Worm (Caenorhabditis elegans): ENCODE measurements around the gene Y57G11C.23.

Gene Y57G11C.23

DNA sequence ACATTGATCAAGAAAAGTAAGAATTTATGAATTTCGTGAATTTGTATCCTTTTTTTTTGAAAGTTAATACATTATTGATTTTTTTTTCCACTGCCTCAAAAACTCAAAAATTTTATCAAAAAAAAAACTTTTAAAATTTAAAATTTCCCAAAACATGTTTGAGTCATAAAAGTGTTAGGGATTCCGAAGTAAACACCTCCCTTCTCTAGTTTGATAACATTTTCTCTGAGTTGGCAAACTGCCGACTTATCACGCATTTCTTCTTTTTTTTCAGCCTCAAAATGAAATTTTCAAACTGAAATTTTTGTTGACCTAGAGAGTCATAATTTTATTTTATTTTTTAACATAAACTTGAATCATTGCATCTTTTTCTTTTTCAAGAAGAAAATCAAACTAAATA lies 29.3 kb upstream of the Y57G11C.23 start:
- TF ChIP-seq elt-2 (tag; optimal IDR thresholded peaks at IDR 0.05) = peak; percentile 25
- no peak for TF ChIP-seq ama-1 (optimal IDR thresholded peaks at IDR 0.05)
- peak; percentile 21 for TF ChIP-seq pqm-1 (tag; optimal IDR thresholded peaks at IDR 0.05)
- no peak for TF ChIP-seq nhr-76 (tag; optimal IDR thresholded peaks at IDR 0.05)
- peak; percentile 9 for TF ChIP-seq pha-4 (tag; optimal IDR thresholded peaks at IDR 0.05)
- TF ChIP-seq ztf-4 (tag; optimal IDR thresholded peaks at IDR 0.05) = no peak
- no peak for TF ChIP-seq aly-2 (tag; optimal IDR thresholded peaks at IDR 0.05)

DNA sequence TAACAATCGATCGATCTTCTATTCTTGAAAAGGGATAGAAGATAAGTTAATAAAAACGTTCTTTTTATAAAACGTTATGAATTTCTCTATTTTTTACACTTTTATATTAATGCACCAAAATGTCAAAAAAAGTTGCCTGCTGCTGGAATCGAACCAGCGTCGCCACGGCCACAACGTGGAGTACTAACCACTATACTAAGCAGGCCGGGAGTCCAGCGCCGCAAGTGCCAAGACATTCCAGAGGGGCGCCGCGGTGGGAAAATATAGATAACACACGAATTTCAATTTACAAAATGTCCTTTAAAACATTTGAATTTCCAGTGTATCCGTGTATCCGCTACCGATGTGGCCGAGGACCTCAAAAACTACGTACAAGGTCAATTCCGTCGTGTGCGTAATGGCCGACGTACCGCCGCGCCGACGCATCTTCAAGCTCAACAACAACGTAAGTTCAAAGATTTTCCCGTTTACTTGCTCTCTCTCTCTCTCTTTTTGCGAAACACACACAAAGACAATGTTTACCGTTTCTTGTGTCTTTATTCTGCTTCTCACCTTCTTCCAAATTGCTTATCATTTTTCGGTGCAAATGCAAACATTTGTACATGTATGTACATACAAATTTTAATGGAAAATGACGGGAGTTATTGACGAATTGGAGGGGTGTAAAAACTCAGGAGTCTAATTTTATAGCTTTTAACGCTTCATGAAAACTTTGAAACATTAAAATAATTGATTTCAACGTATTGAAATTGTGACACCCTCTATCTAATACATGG lies 27.5 kb upstream of the Y57G11C.23 start:
- no peak for TF ChIP-seq fkh-2 (tag; optimal IDR thresholded peaks at IDR 0.05)
- TF ChIP-seq ceh-28 (tag; optimal IDR thresholded peaks at IDR 0.05) = no peak
- TF ChIP-seq hmg-11 (tag; optimal IDR thresholded peaks at IDR 0.05) = peak; percentile 49
- peak; percentile 57 for TF ChIP-seq snpc-4 (tag; optimal IDR thresholded peaks at IDR 0.05)
- TF ChIP-seq lin-15B (tag; optimal IDR thresholded peaks at IDR 0.05) = no peak
- no peak for TF ChIP-seq sea-2 (GFP tag; optimal IDR thresholded peaks at IDR 0.05)
- TF ChIP-seq nhr-67 (tag; optimal IDR thresholded peaks at IDR 0.05) = no peak
- TF ChIP-seq pha-4 (tag; optimal IDR thresholded peaks at IDR 0.05) = peak; percentile 88
- peak; percentile 42 for TF ChIP-seq pqm-1 (tag; optimal IDR thresholded peaks at IDR 0.05)
- no peak for TF ChIP-seq unc-62 (GFP tag; optimal IDR thresholded peaks at IDR 0.05)
- no peak for TF ChIP-seq R02D3.7 (tag; optimal IDR thresholded peaks at IDR 0.05)
- TF ChIP-seq nfya-1 (tag; optimal IDR thresholded peaks at IDR 0.05; ENCODE audit: insufficient read depth) = no peak
- no peak for TF ChIP-seq nhr-43 (tag; optimal IDR thresholded peaks at IDR 0.05; ENCODE audit: poor library complexity, severe bottlenecking)
- TF ChIP-seq aly-2 (tag; optimal IDR thresholded peaks at IDR 0.05) = no peak
- TF ChIP-seq elt-2 (tag; optimal IDR thresholded peaks at IDR 0.05) = peak; percentile 40
- no peak for TF ChIP-seq nhr-25 (tag; optimal IDR thresholded peaks at IDR 0.05)
- no peak for TF ChIP-seq daf-12 (tag; optimal IDR thresholded peaks at IDR 0.05)
- no peak for TF ChIP-seq ceh-16 (tag; optimal IDR thresholded peaks at IDR 0.05)
- no peak for TF ChIP-seq fkh-10 (GFP tag; optimal IDR thresholded peaks at IDR 0.05)
- TF ChIP-seq ama-1 (optimal IDR thresholded peaks at IDR 0.05) = no peak
- no peak for TF ChIP-seq ztf-4 (tag; optimal IDR thresholded peaks at IDR 0.05)
- TF ChIP-seq ceh-9 (tag; optimal IDR thresholded peaks at IDR 0.05) = no peak
- TF ChIP-seq jun-1 (tag; optimal IDR thresholded peaks at IDR 0.05) = no peak
- no peak for TF ChIP-seq ztf-11 (tag; optimal IDR thresholded peaks at IDR 0.05)
- TF ChIP-seq ceh-82 (tag; optimal IDR thresholded peaks at IDR 0.05) = no peak
- TF ChIP-seq lin-39 (tag; optimal IDR thresholded peaks at IDR 0.05) = peak; percentile 32

DNA sequence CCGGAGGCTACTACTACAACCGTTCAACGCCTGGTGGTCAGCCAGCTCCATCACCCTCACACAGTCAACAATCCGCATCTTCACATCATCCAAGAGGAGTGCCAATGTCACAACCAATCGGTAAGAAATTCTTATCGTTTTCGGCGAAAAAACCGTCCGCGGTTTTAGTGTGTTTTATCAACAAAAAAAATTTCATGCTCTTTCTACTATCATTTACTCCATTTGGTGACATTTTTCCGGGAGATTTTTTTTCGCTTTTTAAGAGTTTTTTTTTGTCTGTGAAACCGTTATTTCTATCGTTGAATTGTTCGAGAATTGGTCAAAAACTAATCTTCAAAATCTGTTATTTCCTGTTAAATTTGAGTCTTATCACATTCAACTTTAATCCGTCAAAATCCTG lies 24.0 kb upstream of the Y57G11C.23 start:
- TF ChIP-seq elt-2 (tag; optimal IDR thresholded peaks at IDR 0.05) = peak; percentile 60
- peak; percentile 5 for TF ChIP-seq pqm-1 (tag; optimal IDR thresholded peaks at IDR 0.05)
- no peak for TF ChIP-seq ztf-11 (tag; optimal IDR thresholded peaks at IDR 0.05)

DNA sequence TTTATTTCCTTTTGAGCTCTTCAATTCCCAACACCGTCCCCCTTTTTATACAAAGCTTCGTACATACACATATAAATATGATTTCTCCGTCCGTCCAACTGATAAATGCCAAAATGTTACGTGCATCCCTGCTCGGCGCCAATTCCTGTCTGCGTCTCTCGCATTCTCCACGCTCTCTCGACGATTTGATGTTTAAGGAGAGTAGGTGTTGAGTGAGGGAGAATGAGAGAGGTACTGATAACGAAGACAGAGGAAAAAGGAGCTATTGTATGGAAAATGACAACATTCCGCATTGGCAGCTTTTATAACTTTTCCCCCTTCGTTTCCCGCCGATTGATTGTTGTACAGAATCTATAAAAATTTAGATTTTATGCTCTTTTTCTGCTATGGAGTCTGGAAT lies 22.2 kb upstream of the Y57G11C.23 start:
- TF ChIP-seq unc-39 (tag; optimal IDR thresholded peaks at IDR 0.05) (no peak), lin-39 (tag; optimal IDR thresholded peaks at IDR 0.05) (no peak), zag-1 (tag; optimal IDR thresholded peaks at IDR 0.05) (no peak), nfya-1 (tag; optimal IDR thresholded peaks at IDR 0.05; ENCODE audit: insufficient read depth) (peak; percentile 11), elt-2 (tag; optimal IDR thresholded peaks at IDR 0.05) (peak; percentile 95), pha-4 (tag; optimal IDR thresholded peaks at IDR 0.05) (peak; percentile 29), fos-1 (tag; optimal IDR thresholded peaks at IDR 0.05) (no peak), elt-1 (tag; optimal IDR thresholded peaks at IDR 0.05) (no peak), hmg-11 (tag; optimal IDR thresholded peaks at IDR 0.05) (no peak), pqm-1 (tag; optimal IDR thresholded peaks at IDR 0.05) (peak; percentile 96), snpc-4 (tag; optimal IDR thresholded peaks at IDR 0.05) (peak; percentile 12), ama-1 (optimal IDR thresholded peaks at IDR 0.05) (no peak)

DNA sequence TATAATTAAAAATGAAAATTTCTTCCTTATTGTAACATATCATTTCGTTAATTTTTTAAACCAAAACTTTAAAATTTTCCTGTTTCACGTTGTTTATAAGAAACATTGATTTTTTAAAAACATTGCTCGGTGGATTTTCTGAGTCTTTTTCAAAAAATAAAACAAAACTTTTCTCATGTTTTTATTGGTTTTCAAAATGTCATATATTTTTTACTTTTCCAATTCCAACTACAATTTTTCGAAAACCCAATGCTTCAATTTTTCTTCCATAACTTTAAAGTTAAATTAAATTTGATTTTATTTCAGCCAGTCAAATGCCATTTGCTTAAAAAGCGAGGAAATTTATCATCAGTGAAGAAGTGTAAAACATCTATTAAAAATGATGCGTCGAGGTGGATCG lies 17.6 kb upstream of the Y57G11C.23 start, which contains the start of gene eps-8:
Gene eps-8 (plus strand): TSS at position 301 of the 400 bp plus-strand sequence.
- no peak for TF ChIP-seq ZK546.5 (tag; optimal IDR thresholded peaks at IDR 0.05)
- TF ChIP-seq ceh-28 (tag; optimal IDR thresholded peaks at IDR 0.05) = no peak
- TF ChIP-seq pha-4 (tag; optimal IDR thresholded peaks at IDR 0.05) = no peak

Data from whole organism, L3 larva.